Worm (Caenorhabditis elegans): ENCODE results near the gene F38A6.4.
A peak's percentile ranks its signal among the peaks of the same experiment; 100 is the strongest.

F38A6.4 gene

DNA sequence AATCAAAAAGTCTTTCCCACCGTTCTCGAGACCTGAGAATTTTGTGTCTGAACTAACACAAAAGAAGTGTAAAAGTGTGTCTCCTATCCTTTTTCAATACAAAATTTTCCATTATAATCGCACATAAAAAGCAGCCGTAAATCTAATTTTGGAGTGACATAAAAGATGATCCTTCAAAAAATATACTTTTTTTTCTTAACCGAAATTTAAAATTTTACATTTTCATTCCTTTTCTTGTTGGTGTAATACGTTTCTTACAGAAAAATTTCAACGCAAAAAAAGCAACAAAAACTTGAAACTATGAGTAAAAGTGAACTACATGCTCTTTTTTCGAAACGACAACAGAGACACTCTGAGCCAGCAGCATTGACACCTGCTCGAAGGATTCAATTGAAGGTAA lies 31.9 kb upstream of the F38A6.4 start, which contains the start of gene Y44A6D.6 (continued):
- TF ChIP-seq mdt-29 (GFP tag; IDR thresholded peaks at IDR 0.05) (no peak), aha-1 (tag) (no peak), unc-62 (GFP tag; optimal IDR thresholded peaks at IDR 0.05 in 1 of 2) (no peak), unc-62 (tag; optimal IDR thresholded peaks at IDR 0.05) (no peak), hif-1 (tag; optimal IDR thresholded peaks at IDR 0.05) (no peak)

DNA sequence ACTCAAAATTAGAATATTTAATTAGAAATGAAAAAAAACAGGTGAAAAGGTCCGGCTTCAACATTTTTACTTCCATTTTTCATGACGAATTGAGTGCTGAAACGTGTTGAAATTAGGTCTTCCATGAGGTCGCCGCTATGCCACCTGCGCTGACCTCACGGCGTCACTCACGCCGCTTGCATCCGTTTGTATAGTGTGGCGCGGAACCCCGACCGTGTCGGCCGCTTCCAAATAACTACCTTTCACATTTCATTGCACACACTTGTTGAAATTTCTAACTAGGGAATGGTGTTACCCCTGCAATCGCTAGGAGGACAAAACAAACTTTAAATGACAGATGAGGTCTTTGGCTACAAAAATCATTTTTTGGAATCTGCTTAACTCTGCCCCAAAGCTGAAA lies 28.3 kb upstream of the F38A6.4 start:
- TF ChIP-seq nhr-41 (GFP tag; IDR thresholded peaks at IDR 0.05), result peak; percentile 33; the same call in 1 of the 2 replicates
- TF ChIP-seq Y105C5A.15 (GFP tag; IDR thresholded peaks at IDR 0.05), result peak; percentile 7; the same call in 1 of the 2 replicates
- peak; percentile 64 for TF ChIP-seq snpc-4 (tag; optimal IDR thresholded peaks at IDR 0.05)
- 0 out of 2 replicates have a peak, but pooled peaks have one; percentile 56 for TF ChIP-seq php-3 (GFP tag; IDR thresholded peaks at IDR 0.05)

DNA sequence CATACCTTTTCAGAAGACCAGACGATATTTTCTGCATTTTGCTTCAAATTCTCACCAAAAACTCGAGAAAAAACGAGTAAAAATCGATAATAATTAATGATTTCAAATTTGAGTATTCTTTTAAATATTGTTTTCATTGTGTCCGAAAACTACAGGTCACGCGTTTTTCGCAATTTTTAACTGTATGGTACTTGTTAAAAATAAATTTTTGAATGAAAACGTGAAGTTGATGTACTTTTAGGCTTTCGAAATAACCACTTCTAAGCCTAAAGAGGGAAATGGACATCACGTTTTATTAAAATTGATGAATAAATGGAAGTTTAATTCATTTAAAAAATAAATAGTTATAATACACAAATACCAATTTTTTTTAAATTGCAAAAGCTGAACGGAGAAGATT lies 27.7 kb upstream of the F38A6.4 start, which contains the start of gene Y44A6D.5:
Y44A6D.5 (minus strand) TSS at position 101 of the 400 bp plus-strand sequence.
- TF ChIP-seq daf-8 (GFP tag; IDR thresholded peaks at IDR 0.05), result no peak

DNA sequence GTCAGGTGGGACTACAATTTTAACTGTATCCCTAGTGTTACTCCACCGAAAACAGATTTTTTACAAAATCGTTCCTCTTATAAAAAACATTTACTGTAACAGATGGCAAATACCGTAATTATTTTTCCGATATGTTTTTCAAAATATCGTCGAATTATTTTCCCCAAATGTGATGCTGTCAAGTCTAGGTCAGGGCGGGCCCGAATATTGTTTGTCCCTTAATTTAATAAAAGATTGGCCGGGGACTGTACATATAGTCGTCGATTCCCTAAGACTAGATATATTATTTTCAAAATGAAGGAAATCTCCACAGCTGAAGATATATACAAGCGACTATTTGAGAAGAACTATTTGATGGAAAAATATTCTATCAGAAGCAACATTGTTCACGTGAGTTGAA lies 22.7 kb upstream of the F38A6.4 start, which contains the start of gene sdf-9:
sdf-9 (plus strand) TSS at position 301 of the 400 bp plus-strand sequence.
- no peak for TF ChIP-seq nhr-76 (tag; optimal IDR thresholded peaks at IDR 0.05)
- no peak for TF ChIP-seq ceh-44 (GFP tag; IDR thresholded peaks at IDR 0.05)
- TF ChIP-seq ceh-62 (tag; optimal IDR thresholded peaks at IDR 0.05), result no peak
- no peak for TF ChIP-seq ceh-28 (tag; optimal IDR thresholded peaks at IDR 0.05)
- TF ChIP-seq ceh-20 (GFP tag; IDR thresholded peaks at IDR 0.05), result no peak
- TF ChIP-seq fkh-10 (GFP tag; optimal IDR thresholded peaks at IDR 0.05), result no peak
- no peak for TF ChIP-seq dpl-1 (GFP tag; optimal IDR thresholded peaks at IDR 0.05)
- TF ChIP-seq nhr-48 (tag; optimal IDR thresholded peaks at IDR 0.05), result no peak
- TF ChIP-seq vab-7 (GFP tag; IDR thresholded peaks at IDR 0.05), result no peak
- TF ChIP-seq ztf-11 (tag; optimal IDR thresholded peaks at IDR 0.05), result no peak
- no peak for TF ChIP-seq daf-16 (GFP tag; optimal IDR thresholded peaks at IDR 0.05)
- no peak for TF ChIP-seq daf-16 (tag; optimal IDR thresholded peaks at IDR 0.05)
- no peak for TF ChIP-seq lin-15B (tag; optimal IDR thresholded peaks at IDR 0.05)
- TF ChIP-seq nhr-25 (tag; optimal IDR thresholded peaks at IDR 0.05; ENCODE audit: borderline replicate concordance, insufficient read depth), result no peak
- no peak for TF ChIP-seq attf-4 (tag; optimal IDR thresholded peaks at IDR 0.05)
- no peak for TF ChIP-seq nhr-77 (tag; optimal IDR thresholded peaks at IDR 0.05)
- TF ChIP-seq F49E8.2 (tag; optimal IDR thresholded peaks at IDR 0.05; ENCODE audit: borderline replicate concordance), result no peak
- TF ChIP-seq hmg-1.1 (GFP tag; IDR thresholded peaks at IDR 0.05), result no peak
- TF ChIP-seq nhr-42 (GFP tag; IDR thresholded peaks at IDR 0.05), result no peak
- TF ChIP-seq ctbp-1 (GFP tag; IDR thresholded peaks at IDR 0.05), result no peak
- no peak for TF ChIP-seq mdl-1 (tag; optimal IDR thresholded peaks at IDR 0.05)

DNA sequence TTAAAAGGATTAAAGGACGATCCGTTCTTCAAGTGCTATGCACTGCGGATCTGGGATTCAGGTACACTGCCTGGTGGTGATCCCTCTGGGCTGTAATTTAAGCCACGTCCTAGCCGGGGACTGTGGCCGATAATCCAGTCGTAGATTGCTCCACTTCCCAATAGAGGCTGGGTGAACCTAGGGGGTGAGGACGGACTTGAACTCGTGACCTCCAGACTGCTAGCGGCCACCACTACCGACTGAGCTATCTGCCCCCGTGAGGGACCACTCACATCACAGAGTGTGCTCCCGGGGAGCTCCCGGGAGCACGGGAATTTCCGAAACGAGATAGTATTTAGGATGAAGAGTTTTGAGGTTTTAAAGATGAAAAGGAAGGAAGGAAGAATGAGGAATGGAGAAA lies 20.2 kb upstream of the F38A6.4 start:
- TF ChIP-seq egl-43 (GFP tag; IDR thresholded peaks at IDR 0.05) (peak; percentile 58), set-16 (GFP tag; IDR thresholded peaks at IDR 0.05) (peak; percentile 63)

DNA sequence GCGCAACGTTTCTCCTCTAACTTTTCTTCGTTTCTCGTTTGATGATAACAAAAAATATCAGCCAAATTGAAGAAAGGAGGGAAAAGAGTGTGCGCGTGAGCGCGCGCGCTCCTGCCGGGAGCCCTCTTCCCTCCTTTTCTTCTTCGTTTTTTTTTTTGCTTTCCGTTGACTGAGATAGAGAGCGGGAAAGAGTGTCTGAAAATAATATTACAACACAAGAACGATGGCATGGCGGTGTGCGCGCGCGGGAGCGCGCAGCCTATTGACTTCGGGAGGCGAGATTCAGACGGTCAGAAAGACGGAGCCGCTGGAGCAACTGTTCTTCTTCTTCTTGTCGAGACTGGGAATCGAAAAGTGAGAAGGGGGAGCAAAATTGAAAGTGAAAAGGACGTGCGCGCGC lies 18.6 kb upstream of the F38A6.4 start:
- peak; percentile 39; the same call in 1 of the 2 replicates for TF ChIP-seq dmd-6 (GFP tag; IDR thresholded peaks at IDR 0.05)
- TF ChIP-seq daf-16 (GFP tag; optimal IDR thresholded peaks at IDR 0.05), result no peak
- TF ChIP-seq daf-16 (tag; optimal IDR thresholded peaks at IDR 0.05), result peak; percentile 46
- TF ChIP-seq set-16 (GFP tag; IDR thresholded peaks at IDR 0.05), result peak; percentile 74
- 0 out of 2 replicates have a peak, but pooled peaks have one; percentile 21 for TF ChIP-seq hmg-1.1 (GFP tag; IDR thresholded peaks at IDR 0.05)
- peak; percentile 48; the same call in 1 of the 2 replicates for TF ChIP-seq pha-4 (GFP tag; IDR thresholded peaks at IDR 0.05)
- no peak for TF ChIP-seq pha-4 (tag; optimal IDR thresholded peaks at IDR 0.05)
- TF ChIP-seq nhr-11 (tag; optimal IDR thresholded peaks at IDR 0.05), result peak; percentile 59
- 0 out of 2 replicates have a peak, but pooled peaks have one; percentile 53 for TF ChIP-seq egl-43 (GFP tag; IDR thresholded peaks at IDR 0.05)
- TF ChIP-seq unc-62 (GFP tag; optimal IDR thresholded peaks at IDR 0.05 in 1 of 2), result peak in 1 of 2 experiments; percentile 23
- no peak for TF ChIP-seq unc-62 (tag; optimal IDR thresholded peaks at IDR 0.05)
- peak; percentile 47 for TF ChIP-seq pqm-1 (tag; optimal IDR thresholded peaks at IDR 0.05)
- no peak for TF ChIP-seq nhr-237 (tag; optimal IDR thresholded peaks at IDR 0.05)
- TF ChIP-seq F10B5.3 (tag; optimal IDR thresholded peaks at IDR 0.05), result no peak
- no peak for TF ChIP-seq sdz-12 (GFP tag; optimal IDR thresholded peaks at IDR 0.05)
- TF ChIP-seq nhr-76 (tag; optimal IDR thresholded peaks at IDR 0.05), result no peak
- TF ChIP-seq daf-19 (GFP tag; conservative IDR thresholded peaks at IDR 0.05), result no peak
- TF ChIP-seq F26F4.8 (GFP tag; conservative IDR thresholded peaks at IDR 0.05), result no peak
- peak; percentile 79 for TF ChIP-seq hlh-11 (tag; optimal IDR thresholded peaks at IDR 0.05)
